Worm (Caenorhabditis elegans) whole organism, L4 larva: ENCODE data around the gene egas-3.

ENCODE experiments used
- D1046.2 ChIP-seq: fragments of 200-800 bp; sonication (Bioruptor generic); IDR thresholded peaks from 2 replicates; pipeline ENCODE4 v1.3.6; 2022; ENCODE audit warnings: missing genetic modification characterization, missing compliant biosample characterization
- F37D6.2 ChIP-seq: sonication (generic microtip); optimal IDR thresholded peaks from 2 replicates; lab custom pipeline; 2016; ENCODE audit warnings: mild to moderate bottlenecking, missing genetic modification characterization, missing compliant biosample characterization
- T20F7.1 ChIP-seq: fragments of 200-800 bp; sonication (Bioruptor generic); optimal IDR thresholded peaks from 2 replicates; lab custom pipeline; 2018; ENCODE audit warnings: mild to moderate bottlenecking, missing genetic modification characterization, missing compliant biosample characterization
- T26A8.4 ChIP-seq: fragments of 200-800 bp; sonication (Bioruptor generic); IDR thresholded peaks from 2 replicates; pipeline ENCODE4 v1.3.6; 2022; ENCODE audit warnings: missing genetic modification characterization, missing compliant biosample characterization
- Y105C5A.15 ChIP-seq: fragments of 200-800 bp; sonication (Bioruptor generic); IDR thresholded peaks from 2 replicates; pipeline ENCODE4 v1.3.6; 2022; ENCODE audit warnings: missing genetic modification characterization, missing compliant biosample characterization
- Y48G9A.11 ChIP-seq: fragments of 200-800 bp; sonication (Bioruptor generic); IDR thresholded peaks from 2 replicates; pipeline ENCODE4 v1.3.6; 2022; ENCODE audit warnings: missing genetic modification reagents, missing genetic modification characterization, missing compliant biosample characterization
- ZK337.2 ChIP-seq: fragments of 200-800 bp; sonication (Bioruptor generic); IDR thresholded peaks from 2 replicates; pipeline ENCODE4 v1.3.6; 2022; ENCODE audit warnings: missing genetic modification reagents, missing genetic modification characterization, missing compliant biosample characterization
- ZK546.5 ChIP-seq, 2 experiments: sonication (generic microtip); optimal IDR thresholded peaks; 2 replicates each; lab custom pipeline; 2017; ENCODE audit warnings: missing biosample characterization in 2 of 2, missing genetic modification characterization in 2 of 2
- aha-1 ChIP-seq: fragments of 150-350 bp; peaks from one replicate; lab custom pipeline; 2014; ENCODE audit warnings: missing biosample characterization, missing genetic modification characterization
- ama-1 ChIP-seq: fragments of 150-350 bp; optimal IDR thresholded peaks from 2 replicates; lab custom pipeline; 2014; ENCODE audit warnings: inconsistent platforms, mixed read lengths
- ceh-44 ChIP-seq: fragments of 200-800 bp; sonication (Bioruptor generic); IDR thresholded peaks from 2 replicates; pipeline ENCODE4 v1.3.6; 2022; ENCODE audit warnings: missing genetic modification reagents, missing genetic modification characterization, missing compliant biosample characterization
- ctbp-1 ChIP-seq: fragments of 200-800 bp; sonication (Bioruptor generic); IDR thresholded peaks from 2 replicates; pipeline ENCODE4 v1.3.6; 2022; ENCODE audit warnings: missing genetic modification reagents, missing genetic modification characterization, missing compliant biosample characterization
- daf-19 ChIP-seq: fragments of 200-800 bp; sonication (Bioruptor generic); conservative IDR thresholded peaks from 2 replicates; pipeline ENCODE4 v1.3.6; 2022; ENCODE audit warnings: missing genetic modification characterization, missing compliant biosample characterization
- daf-8 ChIP-seq: fragments of 200-800 bp; sonication (Bioruptor generic); IDR thresholded peaks from 2 replicates; pipeline ENCODE4 v1.3.6; 2022; ENCODE audit warnings: missing genetic modification characterization, missing compliant biosample characterization
- dmd-8 ChIP-seq: fragments of 200-800 bp; sonication (Bioruptor generic); IDR thresholded peaks from 2 replicates; pipeline ENCODE4 v1.3.6; 2022; ENCODE audit warnings: missing genetic modification characterization, missing compliant biosample characterization
- egl-27 ChIP-seq: sonication (generic microtip); optimal IDR thresholded peaks from 3 replicates; lab custom pipeline; 2017; ENCODE audit warnings: missing biosample characterization, missing genetic modification reagents, missing genetic modification characterization
- egl-43 ChIP-seq: fragments of 200-800 bp; sonication (Bioruptor generic); IDR thresholded peaks from 2 replicates; pipeline ENCODE4 v1.3.6; 2022; ENCODE audit warnings: missing genetic modification reagents, missing genetic modification characterization, missing compliant biosample characterization
- fos-1 ChIP-seq: fragments of 150-350 bp; optimal IDR thresholded peaks from 2 replicates; lab custom pipeline; 2014; ENCODE audit warnings: missing biosample characterization, missing genetic modification characterization
- hif-1 ChIP-seq, 2 experiments: sonication (generic microtip); optimal IDR thresholded peaks; 2 replicates each; lab custom pipeline; 2016 to 2017; ENCODE audit warnings: missing compliant biosample characterization in 2 of 2, missing genetic modification characterization in 2 of 2, missing genetic modification reagents in 2 of 2, missing genotype in 2 of 2, mild to moderate bottlenecking in 1 of 2
- hlh-30 ChIP-seq: sonication (generic microtip); optimal IDR thresholded peaks from 2 replicates; lab custom pipeline; 2017; ENCODE audit warnings: antibody characterized with exemption, mild to moderate bottlenecking, missing genetic modification characterization, missing compliant biosample characterization; ENCODE audit not compliant: insufficient read depth
- hmg-1.1 ChIP-seq: fragments of 200-800 bp; sonication (Bioruptor generic); IDR thresholded peaks from 2 replicates; pipeline ENCODE4 v1.3.6; 2022; ENCODE audit warnings: missing genetic modification reagents, missing genetic modification characterization, missing compliant biosample characterization
- jun-1 ChIP-seq: fragments of 150-350 bp; optimal IDR thresholded peaks from 2 replicates; lab custom pipeline; 2014; ENCODE audit warnings: missing biosample characterization, missing genetic modification reagents, missing genetic modification characterization
- lin-13 ChIP-seq: fragments of 150-350 bp; optimal IDR thresholded peaks from 2 replicates; lab custom pipeline; 2014; ENCODE audit warnings: missing biosample characterization, missing genetic modification reagents, missing genetic modification characterization
- lir-3 ChIP-seq: sonication (generic microtip); optimal IDR thresholded peaks from 2 replicates; lab custom pipeline; 2016; ENCODE audit warnings: mild to moderate bottlenecking, missing genetic modification characterization, missing compliant biosample characterization
- lsy-2 ChIP-seq, 2 experiments: fragments of 150-350 bp in 1 of 2; sonication (generic microtip) in 1 of 2; optimal IDR thresholded peaks; 2 replicates each; lab custom pipeline; 2014 to 2017; ENCODE audit warnings: missing biosample characterization in 2 of 2, missing genetic modification characterization in 2 of 2
- madf-5 ChIP-seq, 2 experiments: fragments of 200-800 bp; sonication (Bioruptor generic); IDR thresholded peaks; 2 replicates each; pipeline ENCODE4 v1.3.6; 2022; ENCODE audit warnings: missing compliant biosample characterization in 2 of 2, missing genetic modification characterization in 2 of 2
- madf-9 ChIP-seq: fragments of 200-800 bp; sonication (Bioruptor generic); conservative IDR thresholded peaks from 2 replicates; pipeline ENCODE4 v1.3.6; 2022; ENCODE audit warnings: missing genetic modification reagents, missing genetic modification characterization, missing compliant biosample characterization
- mdt-29 ChIP-seq: fragments of 200-800 bp; sonication (Bioruptor generic); IDR thresholded peaks from 2 replicates; pipeline ENCODE4 v1.3.6; 2022; ENCODE audit warnings: missing genetic modification reagents, missing genetic modification characterization, missing compliant biosample characterization
- mep-1 ChIP-seq: fragments of 150-350 bp; sonication (generic microtip); optimal IDR thresholded peaks from 3 replicates; lab custom pipeline; 2014; ENCODE audit warnings: missing biosample characterization, missing genetic modification characterization
- mxl-3 ChIP-seq: fragments of 200-800 bp; sonication (Bioruptor generic); optimal IDR thresholded peaks from 2 replicates; lab custom pipeline; 2018; ENCODE audit warnings: mild to moderate bottlenecking, missing genetic modification characterization, missing compliant biosample characterization
- nhr-25 ChIP-seq: sonication (generic microtip); optimal IDR thresholded peaks from 2 replicates; lab custom pipeline; 2017; ENCODE audit warnings: missing genetic modification characterization, mild to moderate bottlenecking, missing compliant biosample characterization, antibody characterized with exemption, moderate library complexity, borderline replicate concordance; ENCODE audit not compliant: insufficient read depth
- nhr-28 ChIP-seq: fragments of 150-350 bp; optimal IDR thresholded peaks from 2 replicates; lab custom pipeline; 2014; ENCODE audit warnings: missing biosample characterization, missing genetic modification characterization
- nhr-41 ChIP-seq: fragments of 200-800 bp; sonication (Bioruptor generic); IDR thresholded peaks from 2 replicates; pipeline ENCODE4 v1.3.6; 2022; ENCODE audit warnings: missing genetic modification reagents, missing genetic modification characterization, missing compliant biosample characterization
- nhr-6 ChIP-seq: fragments of 150-350 bp; optimal IDR thresholded peaks from 2 replicates; lab custom pipeline; 2014; ENCODE audit warnings: missing biosample characterization, missing genetic modification characterization
- nhr-76 ChIP-seq: fragments of 150-350 bp; optimal IDR thresholded peaks from 2 replicates; lab custom pipeline; 2014; ENCODE audit warnings: missing biosample characterization, missing genetic modification characterization
- nhr-77 ChIP-seq: fragments of 150-350 bp; optimal IDR thresholded peaks from 2 replicates; lab custom pipeline; 2014; ENCODE audit warnings: missing biosample characterization, missing genetic modification characterization
- rbr-2 ChIP-seq: sonication (generic microtip); optimal IDR thresholded peaks from 2 replicates; lab custom pipeline; 2016; ENCODE audit warnings: missing genotype, missing genetic modification characterization, missing compliant biosample characterization
- sdz-12 ChIP-seq: fragments of 200-800 bp; sonication (Bioruptor generic); optimal IDR thresholded peaks from 2 replicates; lab custom pipeline; 2018; ENCODE audit warnings: mild to moderate bottlenecking, missing genetic modification characterization, missing compliant biosample characterization
- set-16 ChIP-seq: fragments of 200-800 bp; sonication (Bioruptor generic); IDR thresholded peaks from 2 replicates; pipeline ENCODE4 v1.3.6; 2022; ENCODE audit warnings: missing genetic modification reagents, missing genetic modification characterization, missing compliant biosample characterization
- skn-1 ChIP-seq: fragments of 150-350 bp; optimal IDR thresholded peaks from 2 replicates; lab custom pipeline; 2014; ENCODE audit warnings: missing biosample characterization, missing genetic modification characterization
- spr-3 ChIP-seq: fragments of 200-800 bp; sonication (Bioruptor generic); optimal IDR thresholded peaks from 2 replicates; lab custom pipeline; 2018; ENCODE audit warnings: mild to moderate bottlenecking, missing genetic modification characterization, missing compliant biosample characterization
- unc-62 ChIP-seq, 3 experiments: fragments of 150-350 bp in 1 of 3; sonication (generic microtip); optimal IDR thresholded peaks in 2 of 3; peaks in 1 of 3; 1 replicate in 1 of 3; 2 replicates in 2 of 3; lab custom pipeline; 2014 to 2017; ENCODE audit warnings: missing biosample characterization in 3 of 3, missing genetic modification characterization in 3 of 3, missing genetic modification reagents in 3 of 3, missing genotype in 1 of 3
- zfp-3 ChIP-seq: fragments of 200-800 bp; sonication (Bioruptor generic); conservative IDR thresholded peaks from 2 replicates; pipeline ENCODE4 v1.3.6; 2022; ENCODE audit warnings: missing genetic modification reagents, missing genetic modification characterization, missing compliant biosample characterization

egas-3 gene

ce11 chrV:18639601-18640354, 3.6 kb upstream of the egas-3 start, which contains the start of gene egas-1 (continued):
- TF ChIP-seq ZK546.5 (tag; optimal IDR thresholded peaks at IDR 0.05; lab: Kevin White, UChicago) (no peak), madf-5 (GFP tag; IDR thresholded peaks at IDR 0.05; lab: Robert Waterston, UW) (no peak), hmg-1.1 (GFP tag; lab: Robert Waterston, UW) (no peak), ctbp-1 (GFP tag; lab: Robert Waterston, UW) (no peak), skn-1 (tag; lab: Kevin White, UChicago) (no peak), lin-13 (GFP tag; lab: Kevin White, UChicago) (no peak), T26A8.4 (GFP tag; lab: Robert Waterston, UW) (no peak), T20F7.1 (no peak), zfp-3 (peak; percentile 90; the same call in 1 of the 2 replicates), madf-9 (GFP tag; lab: Robert Waterston, UW) (no peak), daf-8 (GFP tag; lab: Robert Waterston, UW) (no peak), lir-3 (tag; lab: Kevin White, UChicago) (no peak), mdt-29 (GFP tag; lab: Robert Waterston, UW) (no peak), egl-27 (tag; lab: Kevin White, UChicago) (no peak), Y105C5A.15 (no peak), rbr-2 (tag; lab: Kevin White, UChicago) (no peak), F37D6.2 (tag; lab: Kevin White, UChicago) (no peak), nhr-76 (tag; lab: Kevin White, UChicago) (no peak), hif-1 (tag; optimal IDR thresholded peaks at IDR 0.05; lab: Kevin White, UChicago) (no peak), nhr-28 (tag; lab: Kevin White, UChicago) (no peak), unc-62 (GFP tag; optimal IDR thresholded peaks at IDR 0.05 in 1 of 2; lab: Kevin White, UChicago) (peak in 1 of 2 experiments; percentile 89), unc-62 (tag; optimal IDR thresholded peaks at IDR 0.05; lab: Kevin White, UChicago) (no peak), nhr-6 (tag; lab: Kevin White, UChicago) (peak; percentile 22), lsy-2 (tag; optimal IDR thresholded peaks at IDR 0.05; lab: Kevin White, UChicago) (peak in 1 of 2 experiments; percentile 15), daf-19 (GFP tag; lab: Robert Waterston, UW) (no peak), aha-1 (tag; lab: Kevin White, UChicago) (peak; percentile 54), mxl-3 (no peak), spr-3 (GFP tag; lab: Kevin White, UChicago) (no peak), Y48G9A.11 (no peak)

ce11 chrV:18639074-18639473, 2.9 kb upstream of the egas-3 start:
- TF ChIP-seq nhr-77 (tag; lab: Kevin White, UChicago): no peak
- TF ChIP-seq egl-43 (GFP tag; lab: Robert Waterston, UW): 0 out of 2 replicates have a peak, but pooled peaks have one; percentile 3
- TF ChIP-seq ceh-44 (GFP tag; lab: Robert Waterston, UW): no peak
- no peak for TF ChIP-seq hlh-30 (tag; lab: Kevin White, UChicago)
- no peak for TF ChIP-seq jun-1 (tag; lab: Kevin White, UChicago)
- TF ChIP-seq sdz-12 (GFP tag; lab: Kevin White, UChicago): no peak
- peak; percentile 98 for TF ChIP-seq set-16 (GFP tag; lab: Robert Waterston, UW)
- TF ChIP-seq nhr-41: no peak

ce11 chrV:18638367-18638873, 2.3 kb upstream of the egas-3 start, which contains the start of gene col-42:
Gene col-42 (plus strand): TSS chrV:18638484.
- TF ChIP-seq D1046.2 (GFP tag; lab: Robert Waterston, UW) (0 out of 2 replicates have a peak, but pooled peaks have one; percentile 10), dmd-8 (GFP tag; lab: Robert Waterston, UW) (no peak), nhr-76 (tag; lab: Kevin White, UChicago) (no peak), ZK337.2 (GFP tag; lab: Robert Waterston, UW) (no peak), mep-1 (tag; lab: Kevin White, UChicago) (no peak), zfp-3 (peak; percentile 14; the same call in 1 of the 2 replicates), ama-1 (lab: Kevin White, UChicago) (peak; percentile 38), nhr-25 (tag; lab: Kevin White, UChicago) (peak; percentile 11), jun-1 (tag; lab: Kevin White, UChicago) (no peak), fos-1 (tag; lab: Kevin White, UChicago) (no peak)
